Fruit fly (Drosophila melanogaster): ENCODE measurements around the gene CG43391.
A peak's percentile ranks its signal among the peaks of the same experiment; 100 is the strongest.

The CG43391 gene

dm6 chr3L:11587720-11588580 lies 7.1 kb upstream of the CG43391 start, which contains the start of gene rt (continued):
- peak; percentile 42 for TF ChIP-seq tio (GFP tag; optimal IDR thresholded peaks at IDR 0.05)
- TF ChIP-seq jigr1 (GFP tag; IDR thresholded peaks at IDR 0.05) = peak; percentile 49; the same call in 1 of the 3 replicates
- no peak for TF ChIP-seq Taf1 (GFP tag; IDR thresholded peaks at IDR 0.05)
- TF ChIP-seq Ravus (GFP tag; IDR thresholded peaks at IDR 0.05) = no peak
- peak; percentile 65 for TF ChIP-seq CG7839 (tag; optimal IDR thresholded peaks at IDR 0.05)
- TF ChIP-seq CG3726 (GFP tag; IDR thresholded peaks at IDR 0.05) = 0 out of 3 replicates have a peak, but pooled peaks have one; percentile 19
- no peak for TF ChIP-seq ttk (GFP tag; IDR thresholded peaks at IDR 0.05)
- TF ChIP-seq Side (GFP tag; optimal IDR thresholded peaks at IDR 0.05) = no peak
- TF ChIP-seq fd102C (GFP tag; optimal IDR thresholded peaks at IDR 0.05) = no peak
- no peak for TF ChIP-seq pan (optimal IDR thresholded peaks at IDR 0.05)
- TF ChIP-seq pan (GFP tag; optimal IDR thresholded peaks at IDR 0.05 in 1 of 2, IDR thresholded peaks at IDR 0.05 in 1 of 2) = no peak
- peak; percentile 43; the same call in 1 of the 2 replicates for TF ChIP-seq HLH3B (GFP tag; IDR thresholded peaks at IDR 0.05)

dm6 chr3L:11586794-11587462 lies 6.1 kb upstream of the CG43391 start:
- TF ChIP-seq phol (tag; optimal IDR thresholded peaks at IDR 0.05) (no peak), CG8478 (optimal IDR thresholded peaks at IDR 0.05) (peak; percentile 75), Bgb (GFP tag; IDR thresholded peaks at IDR 0.05; ENCODE audit: partially characterized antibody) (peak; percentile 37; the same call in 1 of the 2 replicates), usp (GFP tag; optimal IDR thresholded peaks at IDR 0.05) (no peak), z (GFP tag; IDR thresholded peaks at IDR 0.05) (peak; percentile 42; the same call in 1 of the 3 replicates), Nf-YC (tag; optimal IDR thresholded peaks at IDR 0.05) (no peak), CG7745 (tag; optimal IDR thresholded peaks at IDR 0.05) (no peak), dpn (GFP tag; optimal IDR thresholded peaks at IDR 0.05) (no peak), CG5245 (GFP tag; optimal IDR thresholded peaks at IDR 0.05) (no peak), CG15696 (tag; optimal IDR thresholded peaks at IDR 0.05) (no peak), CG6813 (GFP tag; optimal IDR thresholded peaks at IDR 0.05) (peak; percentile 20), hkb (optimal IDR thresholded peaks at IDR 0.05) (no peak), hkb (GFP tag; IDR thresholded peaks at IDR 0.05) (peak; percentile 16; the same call in 1 of the 2 replicates), bsh (GFP tag; optimal IDR thresholded peaks at IDR 0.05) (no peak), CG16813 (GFP tag; IDR thresholded peaks at IDR 0.05; ENCODE audit: partially characterized antibody) (peak; percentile 21; the same call in 1 of the 3 replicates), Dll (GFP tag; IDR thresholded peaks at IDR 0.05; ENCODE audit: partially characterized antibody) (peak; percentile 52; the same call in 3 of the 4 replicates), Pdp1 (GFP tag; optimal IDR thresholded peaks at IDR 0.05) (peak in 1 of 2 experiments; percentile 69), stwl (tag; optimal IDR thresholded peaks at IDR 0.05) (peak; percentile 25), CG2129 (GFP tag; IDR thresholded peaks at IDR 0.05; ENCODE audit: partially characterized antibody) (no peak), lilli (GFP tag; optimal IDR thresholded peaks at IDR 0.05) (no peak), CG1832 (GFP tag; optimal IDR thresholded peaks at IDR 0.05) (peak; percentile 90), CG3726 (GFP tag; IDR thresholded peaks at IDR 0.05) (no peak), kni (GFP tag; optimal IDR thresholded peaks at IDR 0.05) (peak; percentile 69), sd (tag; optimal IDR thresholded peaks at IDR 0.05) (peak; percentile 5), CG17361 (GFP tag; IDR thresholded peaks at IDR 0.05) (no peak), CG34224 (GFP tag; IDR thresholded peaks at IDR 0.05; ENCODE audit: partially characterized antibody) (0 out of 3 replicates have a peak, but pooled peaks have one; percentile 20), Doc2 (GFP tag; IDR thresholded peaks at IDR 0.05) (no peak), ewg (GFP tag; optimal IDR thresholded peaks at IDR 0.05) (no peak), CG15479 (GFP tag; optimal IDR thresholded peaks at IDR 0.05) (peak; percentile 86), CG9437 (GFP tag; optimal IDR thresholded peaks at IDR 0.05) (no peak), B-H2 (GFP tag; optimal IDR thresholded peaks at IDR 0.05) (no peak), HmgD (GFP tag; optimal IDR thresholded peaks at IDR 0.05) (no peak), CG6175 (GFP tag; IDR thresholded peaks at IDR 0.05) (0 out of 3 replicates have a peak, but pooled peaks have one; percentile 34), caup (GFP tag; optimal IDR thresholded peaks at IDR 0.05; ENCODE audit: severe bottlenecking) (no peak), CG18262 (tag; optimal IDR thresholded peaks at IDR 0.05) (no peak)
